Fruit fly (Drosophila melanogaster): ENCODE results near the gene RpS3A.

RpS3A gene

DNA sequence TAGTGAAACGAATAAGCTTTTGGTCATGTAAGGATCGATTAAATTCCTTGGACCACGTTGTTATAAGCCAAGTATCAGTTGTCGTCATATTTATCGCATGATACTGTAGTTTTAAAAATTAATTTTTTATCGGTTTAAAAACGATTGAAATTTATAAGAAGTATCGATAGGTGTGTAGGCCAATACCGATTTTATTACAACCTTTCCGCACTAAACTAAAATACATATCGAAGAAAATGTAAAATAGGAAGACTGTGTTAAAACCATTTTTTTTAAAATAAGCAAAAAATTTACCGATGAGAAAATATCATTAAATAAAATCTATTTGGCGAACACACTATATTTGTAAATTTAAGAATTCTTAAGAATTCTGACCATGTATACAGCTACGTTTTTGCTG is 3.7 kb downstream of the RpS3A start (continued):
- TF ChIP-seq Myb (GFP tag; optimal IDR thresholded peaks at IDR 0.05) (peak; percentile 79), CG12391 (tag; optimal IDR thresholded peaks at IDR 0.05) (peak; percentile 36), CG32532 (GFP tag; IDR thresholded peaks at IDR 0.05) (no peak), CG7357 (GFP tag; IDR thresholded peaks at IDR 0.05) (peak; percentile 95), ap (GFP tag; IDR thresholded peaks at IDR 0.05) (no peak), CG7839 (tag; optimal IDR thresholded peaks at IDR 0.05) (peak; percentile 22), Lhr (GFP tag; optimal IDR thresholded peaks at IDR 0.05) (peak; percentile 72), CG3281 (GFP tag; optimal IDR thresholded peaks at IDR 0.05) (no peak), pho (GFP tag; optimal IDR thresholded peaks at IDR 0.05) (peak; percentile 9), Hsf (GFP tag; optimal IDR thresholded peaks at IDR 0.05) (no peak), Dp (GFP tag; optimal IDR thresholded peaks at IDR 0.05) (peak; percentile 62), CoRest (tag; optimal IDR thresholded peaks at IDR 0.05) (peak; percentile 58), zen2 (GFP tag; IDR thresholded peaks at IDR 0.05; ENCODE audit: partially characterized antibody) (no peak), CG6854 (GFP tag; optimal IDR thresholded peaks at IDR 0.05) (no peak), B-H1 (GFP tag; IDR thresholded peaks at IDR 0.05) (no peak), CG2889 (GFP tag; IDR thresholded peaks at IDR 0.05) (no peak), hbn (GFP tag; IDR thresholded peaks at IDR 0.05; ENCODE audit: partially characterized antibody) (peak; percentile 28; the same call in 1 of the 2 replicates), CG17802 (tag; optimal IDR thresholded peaks at IDR 0.05) (peak; percentile 95), CG16813 (GFP tag; IDR thresholded peaks at IDR 0.05; ENCODE audit: partially characterized antibody) (no peak; the same call in 2 of the 3 replicates), CG2116 (GFP tag; optimal IDR thresholded peaks at IDR 0.05) (peak; percentile 83), grau (tag; optimal IDR thresholded peaks at IDR 0.05) (peak; percentile 16), CG2120 (GFP tag; optimal IDR thresholded peaks at IDR 0.05) (peak; percentile 27), CG13296 (GFP tag; optimal IDR thresholded peaks at IDR 0.05) (no peak), Antp (GFP tag; optimal IDR thresholded peaks at IDR 0.05) (no peak), CG2202 (tag; optimal IDR thresholded peaks at IDR 0.05) (no peak), cwo (GFP tag; optimal IDR thresholded peaks at IDR 0.05) (no peak), CG1792 (GFP tag; optimal IDR thresholded peaks at IDR 0.05) (no peak), Nf-YA (GFP tag; IDR thresholded peaks at IDR 0.05) (no peak), CG8290 (GFP tag; optimal IDR thresholded peaks at IDR 0.05) (peak; percentile 75), CG8290 (tag; optimal IDR thresholded peaks at IDR 0.05) (peak; percentile 19 to 60), row (GFP tag; IDR thresholded peaks at IDR 0.05) (peak; percentile 79), MESR4 (GFP tag; optimal IDR thresholded peaks at IDR 0.05) (no peak), gem (tag; optimal IDR thresholded peaks at IDR 0.05) (peak; percentile 43), H2.0 (GFP tag; IDR thresholded peaks at IDR 0.05) (no peak), Eip74EF (GFP tag; optimal IDR thresholded peaks at IDR 0.05) (peak in 1 of 2 experiments; percentile 22), pzg (GFP tag; optimal IDR thresholded peaks at IDR 0.05) (peak; percentile 54)

- TF ChIP-seq dati (GFP tag; IDR thresholded peaks at IDR 0.05) (no peak), CG14860 (GFP tag; IDR thresholded peaks at IDR 0.05; ENCODE audit: partially characterized antibody) (no peak), CG2199 (GFP tag; IDR thresholded peaks at IDR 0.05) (peak; percentile 66; the same call in 1 of the 3 replicates), CG11560 (tag; IDR thresholded peaks at IDR 0.05) (no peak), CG17802 (tag; optimal IDR thresholded peaks at IDR 0.05) (no peak), CG8290 (GFP tag; optimal IDR thresholded peaks at IDR 0.05) (peak; percentile 9), CG8290 (tag; optimal IDR thresholded peaks at IDR 0.05) (no peak), lab (GFP tag; optimal IDR thresholded peaks at IDR 0.05) (no peak), CG30020 (tag; optimal IDR thresholded peaks at IDR 0.05) (no peak)
Observed at dm6 chr4:62538-62937, 4.5 kb downstream of the RpS3A start.

Data from whole organism, embryonic.